Worm (Caenorhabditis elegans): ENCODE results near the gene sars-1.
A peak's percentile ranks its signal among the peaks of the same experiment; 100 is the strongest.

sars-1 gene

DNA sequence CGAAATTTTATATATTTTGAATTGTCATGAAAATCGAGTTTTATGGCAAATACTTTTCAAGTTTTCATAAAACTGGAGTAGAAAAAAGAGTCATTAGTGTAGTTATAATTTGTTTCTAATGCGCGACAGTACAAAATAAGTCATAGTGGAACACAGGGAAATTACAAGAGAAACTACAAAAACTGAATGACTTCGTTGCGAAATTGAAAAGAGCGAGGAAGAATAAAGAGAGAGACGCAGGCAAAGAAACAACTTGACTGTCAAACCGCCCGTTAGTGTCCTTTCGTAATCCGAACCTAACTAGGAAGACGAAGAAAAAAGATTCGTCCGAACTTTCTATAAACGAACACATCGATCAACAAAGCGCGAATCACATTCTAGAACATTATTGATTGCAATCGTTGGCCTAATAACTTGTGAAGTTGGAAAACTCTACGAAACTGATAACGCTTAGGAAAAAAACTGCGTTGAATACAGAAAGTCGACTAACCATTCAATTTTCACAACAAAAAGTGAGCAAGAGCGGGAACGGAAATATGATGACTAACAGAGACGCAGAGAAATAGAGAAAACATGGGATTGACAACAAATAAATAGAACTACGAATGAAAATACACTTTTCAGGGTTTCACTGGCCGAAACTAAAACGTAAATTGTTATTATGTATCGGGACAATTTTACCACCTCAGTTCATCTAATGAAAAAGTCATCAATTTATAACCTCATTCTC, 10.0 kb upstream of the sars-1 start:
- TF ChIP-seq pha-4 (tag; optimal IDR thresholded peaks at IDR 0.05) (peak; percentile 67), zag-1 (tag; optimal IDR thresholded peaks at IDR 0.05) (no peak), skn-1 (tag; optimal IDR thresholded peaks at IDR 0.05) (peak; percentile 79), ama-1 (optimal IDR thresholded peaks at IDR 0.05) (peak; percentile 61), elt-2 (tag; optimal IDR thresholded peaks at IDR 0.05) (peak; percentile 31), ztf-11 (tag; optimal IDR thresholded peaks at IDR 0.05) (no peak), aly-2 (tag; optimal IDR thresholded peaks at IDR 0.05) (no peak), hmg-11 (tag; optimal IDR thresholded peaks at IDR 0.05) (peak; percentile 20), R02D3.7 (tag; optimal IDR thresholded peaks at IDR 0.05) (no peak)

DNA sequence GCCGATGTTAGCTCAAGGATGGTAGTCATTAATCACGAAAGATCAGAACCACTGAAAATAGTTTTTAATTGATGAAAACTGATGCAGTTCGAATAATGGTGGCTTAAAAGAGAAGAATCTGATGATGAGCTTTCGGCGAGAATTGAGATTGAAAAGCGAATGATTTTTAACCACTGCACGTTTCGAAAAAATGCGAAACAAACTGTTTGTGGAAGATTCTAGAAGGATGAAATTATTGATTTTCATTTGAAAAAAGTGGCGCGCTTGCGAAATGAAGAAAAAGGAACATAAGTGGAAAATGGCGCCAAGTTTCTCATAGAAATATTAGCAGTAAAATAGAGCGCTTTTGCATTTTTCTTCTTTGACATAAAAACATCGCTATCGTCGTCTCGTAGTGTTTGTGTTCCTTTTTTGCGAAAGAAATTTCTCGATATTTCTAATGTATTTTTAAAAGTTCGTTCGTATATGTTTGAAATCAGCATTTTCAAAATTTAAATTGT, 8.6 kb upstream of the sars-1 start, which contains the start of gene uba-1:
Gene uba-1 (minus strand): TSS at position 51 of the 500 bp plus-strand sequence.
- TF ChIP-seq nhr-12 (tag; optimal IDR thresholded peaks at IDR 0.05): no peak
- no peak for TF ChIP-seq ceh-16 (tag; optimal IDR thresholded peaks at IDR 0.05)
- TF ChIP-seq elt-3 (tag; optimal IDR thresholded peaks at IDR 0.05): no peak
- TF ChIP-seq nfya-1 (tag; optimal IDR thresholded peaks at IDR 0.05; ENCODE audit: insufficient read depth): peak; percentile 7
- TF ChIP-seq fkh-2 (tag; optimal IDR thresholded peaks at IDR 0.05): no peak
- TF ChIP-seq ztf-11 (tag; optimal IDR thresholded peaks at IDR 0.05): no peak
- TF ChIP-seq fkh-10 (GFP tag; optimal IDR thresholded peaks at IDR 0.05): no peak
- no peak for TF ChIP-seq mdl-1 (tag; optimal IDR thresholded peaks at IDR 0.05)
- peak; percentile 68 for TF ChIP-seq nhr-43 (tag; optimal IDR thresholded peaks at IDR 0.05; ENCODE audit: poor library complexity, severe bottlenecking)
- no peak for TF ChIP-seq nhr-237 (tag; optimal IDR thresholded peaks at IDR 0.05)
- peak; percentile 26 for TF ChIP-seq pha-4 (tag; optimal IDR thresholded peaks at IDR 0.05)
- peak; percentile 6 for TF ChIP-seq tbx-2 (tag; optimal IDR thresholded peaks at IDR 0.05)
- TF ChIP-seq zag-1 (tag; optimal IDR thresholded peaks at IDR 0.05): no peak
- no peak for TF ChIP-seq pqm-1 (tag; optimal IDR thresholded peaks at IDR 0.05)
- TF ChIP-seq nhr-28 (tag; optimal IDR thresholded peaks at IDR 0.05): no peak
- no peak for TF ChIP-seq nhr-76 (tag; optimal IDR thresholded peaks at IDR 0.05)
- no peak for TF ChIP-seq fos-1 (tag; optimal IDR thresholded peaks at IDR 0.05)
- peak; percentile 62 for TF ChIP-seq nhr-23 (tag; optimal IDR thresholded peaks at IDR 0.05)
- TF ChIP-seq nhr-77 (tag; optimal IDR thresholded peaks at IDR 0.05): no peak
- TF ChIP-seq skn-1 (tag; optimal IDR thresholded peaks at IDR 0.05): no peak
- TF ChIP-seq eor-1 (tag; optimal IDR thresholded peaks at IDR 0.05): no peak
- TF ChIP-seq unc-62 (GFP tag; optimal IDR thresholded peaks at IDR 0.05): no peak
- TF ChIP-seq R02D3.7 (tag; optimal IDR thresholded peaks at IDR 0.05): no peak
- peak; percentile 46 for TF ChIP-seq elt-2 (tag; optimal IDR thresholded peaks at IDR 0.05)
- TF ChIP-seq sea-2 (GFP tag; optimal IDR thresholded peaks at IDR 0.05): no peak
- peak; percentile 4 for TF ChIP-seq lin-39 (tag; optimal IDR thresholded peaks at IDR 0.05)
- no peak for TF ChIP-seq elt-1 (tag; optimal IDR thresholded peaks at IDR 0.05)
- TF ChIP-seq ama-1 (optimal IDR thresholded peaks at IDR 0.05): peak; percentile 81
- no peak for TF ChIP-seq hmg-11 (tag; optimal IDR thresholded peaks at IDR 0.05)
- no peak for TF ChIP-seq unc-39 (tag; optimal IDR thresholded peaks at IDR 0.05)
- TF ChIP-seq ztf-4 (tag; optimal IDR thresholded peaks at IDR 0.05): peak; percentile 49
- TF ChIP-seq mml-1 (tag; optimal IDR thresholded peaks at IDR 0.05): no peak
- peak; percentile 37 for TF ChIP-seq nhr-25 (tag; optimal IDR thresholded peaks at IDR 0.05)
- TF ChIP-seq ceh-28 (tag; optimal IDR thresholded peaks at IDR 0.05): peak; percentile 37
- TF ChIP-seq ZK546.5 (tag; optimal IDR thresholded peaks at IDR 0.05): no peak
- TF ChIP-seq egl-27 (tag; optimal IDR thresholded peaks at IDR 0.05): no peak
- no peak for TF ChIP-seq ceh-82 (tag; optimal IDR thresholded peaks at IDR 0.05)
- peak; percentile 46 for TF ChIP-seq lsy-12 (tag; optimal IDR thresholded peaks at IDR 0.05)
- no peak for TF ChIP-seq snpc-4 (tag; optimal IDR thresholded peaks at IDR 0.05)
- no peak for TF ChIP-seq ceh-9 (tag; optimal IDR thresholded peaks at IDR 0.05)
- no peak for TF ChIP-seq nhr-11 (tag; optimal IDR thresholded peaks at IDR 0.05)
- TF ChIP-seq lin-15B (tag; optimal IDR thresholded peaks at IDR 0.05): peak; percentile 29
- no peak for TF ChIP-seq egl-5 (tag; optimal IDR thresholded peaks at IDR 0.05)
- no peak for TF ChIP-seq aly-2 (tag; optimal IDR thresholded peaks at IDR 0.05)
- TF ChIP-seq nhr-67 (tag; optimal IDR thresholded peaks at IDR 0.05): no peak
- TF ChIP-seq daf-12 (tag; optimal IDR thresholded peaks at IDR 0.05): no peak
- no peak for TF ChIP-seq jun-1 (tag; optimal IDR thresholded peaks at IDR 0.05)
